Fruit fly (Drosophila melanogaster) whole organism, embryonic: ENCODE data around the gene ClC-c.

ENCODE experiments used
- ATbp ChIP-seq: fragments of 200-800 bp; sonication (Bioruptor generic); optimal IDR thresholded peaks from 2 replicates; lab custom pipeline; 2017; ENCODE audit warnings: missing biosample characterization, mild to moderate bottlenecking, missing genetic modification characterization, missing genetic modification reagents
- Ada2b ChIP-seq: fragments of 200-800 bp; sonication (Bioruptor generic); IDR thresholded peaks from 2 replicates; pipeline ENCODE4 v1.3.6; 2022; ENCODE audit warnings: missing biosample characterization, missing genetic modification characterization
- Aef1 ChIP-seq: fragments of 200-800 bp; sonication (Bioruptor generic); IDR thresholded peaks from 3 replicates; pipeline ENCODE4 v1.3.6; 2022; ENCODE audit warnings: missing biosample characterization, missing genetic modification characterization
- Asciz ChIP-seq: fragments of 200-800 bp; sonication (Bioruptor generic); optimal IDR thresholded peaks from 2 replicates; lab custom pipeline; 2017; ENCODE audit warnings: missing biosample characterization, mild to moderate bottlenecking, missing genetic modification characterization, missing genetic modification reagents
- B-H2 ChIP-seq: fragments of 200-800 bp; sonication (Bioruptor generic); optimal IDR thresholded peaks from 2 replicates; lab custom pipeline; 2018; ENCODE audit warnings: missing biosample characterization, mild to moderate bottlenecking, missing genetic modification characterization
- Blimp-1 ChIP-seq: fragments of 200-800 bp; sonication (Bioruptor generic); optimal IDR thresholded peaks from 3 replicates; lab custom pipeline; 2018; ENCODE audit warnings: missing biosample characterization, missing genetic modification characterization, mild to moderate bottlenecking, moderate library complexity, missing genetic modification reagents
- CG11695 ChIP-seq: fragments of 200-800 bp; sonication (Bioruptor generic); IDR thresholded peaks from 3 replicates; pipeline ENCODE4 v1.3.6; 2022; ENCODE audit warnings: missing biosample characterization, missing genetic modification characterization
- CG13123 ChIP-seq: fragments of 200-800 bp; sonication (Bioruptor generic); optimal IDR thresholded peaks from 2 replicates; lab custom pipeline; 2016; ENCODE audit warnings: missing biosample characterization, missing genetic modification characterization
- CG13894 ChIP-seq: fragments of 200-800 bp; sonication (Bioruptor generic); optimal IDR thresholded peaks from 3 replicates; lab custom pipeline; 2018; ENCODE audit warnings: missing biosample characterization, mild to moderate bottlenecking, missing genetic modification characterization, moderate library complexity
- CG15514 ChIP-seq: fragments of 200-800 bp; sonication (Bioruptor generic); optimal IDR thresholded peaks from 3 replicates; lab custom pipeline; 2017; ENCODE audit warnings: missing biosample characterization, missing genetic modification characterization, mild to moderate bottlenecking, moderate library complexity, missing genetic modification reagents
- CG16813 ChIP-seq: fragments of 200-800 bp; sonication (Bioruptor generic); IDR thresholded peaks from 3 replicates; pipeline ENCODE4 v1.3.6; 2022; ENCODE audit warnings: missing biosample characterization, missing genetic modification characterization; ENCODE audit not compliant: partially characterized antibody
- CG17829 ChIP-seq: fragments of 200-800 bp; optimal IDR thresholded peaks from 2 replicates; lab custom pipeline; 2019; ENCODE audit warnings: missing biosample characterization, mild to moderate bottlenecking, missing genetic modification characterization, moderate library complexity
- CG30020 ChIP-seq: fragments of 200-800 bp; optimal IDR thresholded peaks from 2 replicates; lab custom pipeline; 2019; ENCODE audit warnings: missing biosample characterization, mild to moderate bottlenecking, missing genetic modification characterization, moderate library complexity
- CG31441 ChIP-seq: fragments of 200-800 bp; sonication (Bioruptor generic); IDR thresholded peaks from 2 replicates; pipeline ENCODE4 v1.3.6; 2022; ENCODE audit warnings: missing biosample characterization, missing genetic modification characterization
- CG32532 ChIP-seq: fragments of 200-800 bp; sonication (Bioruptor generic); IDR thresholded peaks from 2 replicates; pipeline ENCODE4 v1.3.6; 2022; ENCODE audit warnings: missing biosample characterization, missing genetic modification characterization
- CG3281 ChIP-seq: fragments of 200-800 bp; sonication (Bioruptor generic); optimal IDR thresholded peaks from 3 replicates; lab custom pipeline; 2017; ENCODE audit warnings: missing biosample characterization, mild to moderate bottlenecking, missing genetic modification characterization
- CG3847 ChIP-seq: fragments of 200-800 bp; sonication (Bioruptor generic); IDR thresholded peaks from 2 replicates; pipeline ENCODE4 v1.3.6; 2022; ENCODE audit warnings: missing biosample characterization, missing genetic modification characterization
- CG8924 ChIP-seq: fragments of 200-800 bp; optimal IDR thresholded peaks from 3 replicates; lab custom pipeline; 2019; ENCODE audit warnings: missing biosample characterization, mild to moderate bottlenecking, missing genetic modification characterization, moderate library complexity
- CG9609 ChIP-seq: fragments of 200-800 bp; sonication (Bioruptor generic); optimal IDR thresholded peaks from 3 replicates; lab custom pipeline; 2016; ENCODE audit warnings: missing biosample characterization, missing genetic modification characterization
- CoRest ChIP-seq: fragments of 200-800 bp; sonication (Bioruptor generic); optimal IDR thresholded peaks from 3 replicates; lab custom pipeline; 2018; ENCODE audit warnings: missing biosample characterization, mild to moderate bottlenecking, missing genetic modification characterization, moderate library complexity
- CrebB ChIP-seq: fragments of 200-800 bp; sonication (Bioruptor generic); optimal IDR thresholded peaks from 3 replicates; lab custom pipeline; 2018; ENCODE audit warnings: missing biosample characterization, mild to moderate bottlenecking, missing genetic modification characterization
- D19A ChIP-seq: fragments of 200-800 bp; optimal IDR thresholded peaks from 3 replicates; lab custom pipeline; 2019; ENCODE audit warnings: missing biosample characterization, mild to moderate bottlenecking, missing genetic modification characterization, moderate library complexity
- Ets65A ChIP-seq: fragments of 200-800 bp; sonication (Bioruptor generic); peaks from one replicate; lab custom pipeline; 2016; ENCODE audit warnings: missing biosample characterization, missing genetic modification characterization
- Fer2 ChIP-seq: fragments of 200-800 bp; sonication (Bioruptor generic); optimal IDR thresholded peaks from 2 replicates; lab custom pipeline; 2018; ENCODE audit warnings: missing biosample characterization, mild to moderate bottlenecking, missing genetic modification characterization, moderate library complexity
- GATAe ChIP-seq: fragments of 200-800 bp; sonication (Bioruptor generic); conservative IDR thresholded peaks from 2 replicates; pipeline ENCODE4 v1.3.6; 2022; ENCODE audit warnings: missing biosample characterization, missing genetic modification characterization
- H2.0 ChIP-seq: fragments of 200-800 bp; sonication (Bioruptor generic); IDR thresholded peaks from 2 replicates; pipeline ENCODE4 v1.3.6; 2022; ENCODE audit warnings: missing biosample characterization, missing genetic modification characterization
- Med ChIP-seq: fragments of 200-800 bp; sonication (Bioruptor generic); peaks from one replicate; lab custom pipeline; 2016; ENCODE audit warnings: missing biosample characterization, missing genetic modification characterization, mild to moderate bottlenecking, inconsistent platforms, moderate library complexity
- Oaz ChIP-seq: fragments of 200-800 bp; sonication (Bioruptor generic); IDR thresholded peaks from 2 replicates; pipeline ENCODE4 v1.3.6; 2022; ENCODE audit warnings: missing biosample characterization, missing genetic modification characterization
- PHDP ChIP-seq: fragments of 200-800 bp; sonication (Bioruptor generic); optimal IDR thresholded peaks from 3 replicates; lab custom pipeline; 2018; ENCODE audit warnings: missing biosample characterization, mild to moderate bottlenecking, missing genetic modification characterization, moderate library complexity
- Sox102F ChIP-seq: fragments of 200-800 bp; sonication (Bioruptor generic); optimal IDR thresholded peaks from 2 replicates; lab custom pipeline; 2018; ENCODE audit warnings: missing biosample characterization, mild to moderate bottlenecking, missing genetic modification characterization, moderate library complexity
- Sry-δ ChIP-seq: fragments of 200-800 bp; sonication (Bioruptor generic); optimal IDR thresholded peaks from 2 replicates; lab custom pipeline; 2016; ENCODE audit warnings: missing biosample characterization, missing genetic modification characterization
- Xrp1 ChIP-seq: fragments of 200-800 bp; sonication (Bioruptor generic); IDR thresholded peaks from 2 replicates; pipeline ENCODE4 v1.3.6; 2022; ENCODE audit warnings: missing biosample characterization, missing genetic modification characterization
- br ChIP-seq: fragments of >200 bp; optimal IDR thresholded peaks from 2 replicates; lab custom pipeline; 2017
- crol ChIP-seq: fragments of 200-800 bp; sonication (Bioruptor generic); IDR thresholded peaks from 2 replicates; pipeline ENCODE4 v1.3.6; 2022; ENCODE audit warnings: missing biosample characterization, missing genetic modification characterization
- dmrt99B ChIP-seq: fragments of 200-800 bp; sonication (Bioruptor generic); optimal IDR thresholded peaks from 2 replicates; lab custom pipeline; 2018; ENCODE audit warnings: missing biosample characterization, mild to moderate bottlenecking, missing genetic modification characterization, moderate library complexity
- dpn ChIP-seq, 2 experiments: fragments of 200-800 bp; sonication (Bioruptor generic); optimal IDR thresholded peaks; 3 replicates each; lab custom pipeline; 2016; ENCODE audit warnings: missing biosample characterization in 2 of 2, missing genetic modification characterization in 2 of 2
- fd96Cb ChIP-seq: fragments of 200-800 bp; sonication (Bioruptor generic); optimal IDR thresholded peaks from 2 replicates; lab custom pipeline; 2018; ENCODE audit warnings: missing biosample characterization, mild to moderate bottlenecking, missing genetic modification characterization, moderate library complexity
- jing ChIP-seq: fragments of 200-800 bp; sonication (Bioruptor generic); optimal IDR thresholded peaks from 2 replicates; lab custom pipeline; 2018; ENCODE audit warnings: missing biosample characterization, mild to moderate bottlenecking, missing genetic modification characterization
- maf-S ChIP-seq: fragments of 200-800 bp; sonication (Bioruptor generic); optimal IDR thresholded peaks from 2 replicates; lab custom pipeline; 2016; ENCODE audit warnings: missing biosample characterization, missing genetic modification characterization
- nmo ChIP-seq: fragments of 200-800 bp; sonication (Bioruptor generic); optimal IDR thresholded peaks from 2 replicates; lab custom pipeline; 2018; ENCODE audit warnings: missing biosample characterization, mild to moderate bottlenecking, missing genetic modification characterization, moderate library complexity
- pnt ChIP-seq: fragments of 200-800 bp; sonication (Bioruptor generic); optimal IDR thresholded peaks from 3 replicates; lab custom pipeline; 2016; ENCODE audit warnings: missing biosample characterization, missing genetic modification characterization
- sens ChIP-seq: fragments of 200-800 bp; sonication (Bioruptor generic); peaks from one replicate; lab custom pipeline; 2016; ENCODE audit warnings: missing biosample characterization, missing genetic modification characterization
- sens-2 ChIP-seq: fragments of 200-800 bp; sonication (Bioruptor generic); IDR thresholded peaks from 2 replicates; pipeline ENCODE4 v1.3.6; 2022; ENCODE audit warnings: missing biosample characterization, missing genetic modification characterization
- sisA ChIP-seq: fragments of 200-800 bp; sonication (Bioruptor generic); IDR thresholded peaks from 2 replicates; pipeline ENCODE4 v1.3.6; 2022; ENCODE audit warnings: missing biosample characterization, missing genetic modification characterization
- slou ChIP-seq: fragments of 200-800 bp; sonication (Bioruptor generic); optimal IDR thresholded peaks from 3 replicates; lab custom pipeline; 2016; ENCODE audit warnings: missing biosample characterization, missing genetic modification characterization
- sr ChIP-seq: fragments of 200-800 bp; sonication (Bioruptor generic); IDR thresholded peaks from 3 replicates; pipeline ENCODE4 v1.3.6; 2022; ENCODE audit warnings: missing biosample characterization, missing genetic modification characterization
- tin ChIP-seq: fragments of 200-800 bp; sonication (Bioruptor generic); optimal IDR thresholded peaks from 3 replicates; lab custom pipeline; 2016; ENCODE audit warnings: missing biosample characterization, missing genetic modification characterization
- toy ChIP-seq: fragments of 200-800 bp; sonication (Bioruptor generic); IDR thresholded peaks from 2 replicates; pipeline ENCODE4 v1.3.6; 2022; ENCODE audit warnings: missing biosample characterization, missing genetic modification characterization
- unpg ChIP-seq: fragments of 200-800 bp; sonication (Bioruptor generic); optimal IDR thresholded peaks from 3 replicates; lab custom pipeline; 2018; ENCODE audit warnings: missing biosample characterization, mild to moderate bottlenecking, missing genetic modification characterization, moderate library complexity
- zf30C ChIP-seq: fragments of 200-800 bp; sonication (Bioruptor generic); optimal IDR thresholded peaks from 3 replicates; lab custom pipeline; 2018; ENCODE audit warnings: missing biosample characterization, mild to moderate bottlenecking, missing genetic modification characterization

ClC-c gene

DNA sequence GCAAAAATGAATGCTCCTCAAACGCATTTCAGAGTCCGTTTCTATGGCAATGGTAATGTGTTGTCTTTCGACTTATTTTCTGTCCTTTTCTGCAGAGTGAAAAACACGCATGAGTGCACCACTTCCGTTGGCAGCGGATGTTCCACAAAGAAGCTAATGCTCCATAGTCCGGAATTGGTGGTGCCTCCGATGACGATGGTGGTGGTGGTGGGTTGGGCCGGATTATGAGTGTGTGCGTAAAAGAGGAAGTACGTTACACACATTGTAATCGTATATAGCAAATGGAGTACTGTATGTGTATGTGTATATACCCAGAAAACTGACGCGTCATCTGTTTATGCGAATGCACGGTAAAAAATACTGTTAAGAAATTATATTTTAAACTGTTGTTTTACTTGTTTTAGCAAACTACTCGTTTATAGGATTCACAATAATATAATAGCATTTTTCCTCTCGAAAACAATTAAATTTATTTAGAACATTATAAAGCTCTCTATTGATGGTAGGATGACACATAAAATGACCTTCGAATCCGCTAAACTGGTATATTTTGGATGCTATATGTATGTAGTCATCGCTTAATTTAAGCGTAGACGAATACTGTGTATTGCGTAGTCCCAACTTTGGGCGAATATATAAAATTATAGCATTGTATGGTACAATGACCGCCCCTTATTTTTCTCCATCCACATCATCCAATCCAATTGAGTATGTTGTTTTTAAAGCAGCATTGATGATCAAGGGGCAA is 45.0 kb upstream of the ClC-c start (continued):
- TF ChIP-seq sr (GFP tag; lab: Robert Waterston, UW): no peak
- peak; percentile 69 for TF ChIP-seq nmo
- TF ChIP-seq sisA (GFP tag; lab: Robert Waterston, UW): peak; percentile 53
- no peak for TF ChIP-seq CG30020 (tag; lab: Kevin White, UChicago)
- TF ChIP-seq H2.0: peak; percentile 63
- peak; percentile 73 for TF ChIP-seq unpg (GFP tag; lab: Kevin White, UChicago)
- 0 out of 2 replicates have a peak, but pooled peaks have one; percentile 30 for TF ChIP-seq CG3847 (GFP tag; lab: Robert Waterston, UW)
- no peak for TF ChIP-seq CG13123 (GFP tag; lab: Kevin White, UChicago)
- TF ChIP-seq sens-2 (GFP tag; lab: Robert Waterston, UW): 0 out of 2 replicates have a peak, but pooled peaks have one; percentile 33
- peak; percentile 76 for TF ChIP-seq Ets65A (GFP tag; lab: Kevin White, UChicago)
- TF ChIP-seq crol (GFP tag; lab: Robert Waterston, UW): no peak; the same call in 1 of the 2 replicates
- peak; percentile 30 for TF ChIP-seq CrebB (tag; lab: Kevin White, UChicago)
- TF ChIP-seq CG3281 (GFP tag; lab: Kevin White, UChicago): peak; percentile 27
- TF ChIP-seq B-H2 (GFP tag; lab: Kevin White, UChicago): no peak
- TF ChIP-seq sens (GFP tag; lab: Kevin White, UChicago): peak; percentile 93
- TF ChIP-seq Aef1 (GFP tag; lab: Robert Waterston, UW): peak; percentile 34; the same call in 2 of the 3 replicates
- peak; percentile 71 for TF ChIP-seq CG32532 (GFP tag; lab: Robert Waterston, UW)
- peak; percentile 44 for TF ChIP-seq CoRest
- peak; percentile 20 for TF ChIP-seq maf-S
- peak; percentile 81 for TF ChIP-seq CG13894
- TF ChIP-seq fd96Cb (tag; lab: Kevin White, UChicago): peak; percentile 51
- no peak for TF ChIP-seq GATAe (GFP tag; lab: Robert Waterston, UW)
- peak; percentile 46 for TF ChIP-seq Xrp1 (GFP tag; lab: Robert Waterston, UW)
- peak; percentile 46; the same call in 1 of the 2 replicates for TF ChIP-seq Ada2b (GFP tag; lab: Robert Waterston, UW)
- no peak for TF ChIP-seq CG15514 (GFP tag; lab: Kevin White, UChicago)
- peak; percentile 24 for TF ChIP-seq pnt (GFP tag; lab: Kevin White, UChicago)
- peak; percentile 9 for TF ChIP-seq tin (GFP tag; lab: Kevin White, UChicago)
- peak; percentile 35 for TF ChIP-seq ATbp (GFP tag; lab: Kevin White, UChicago)
- peak; percentile 68 for TF ChIP-seq dmrt99B (tag; lab: Kevin White, UChicago)
- peak; percentile 41; the same call in 1 of the 2 replicates for TF ChIP-seq Oaz (GFP tag; lab: Robert Waterston, UW)
- peak; percentile 18 for TF ChIP-seq Blimp-1 (GFP tag; lab: Kevin White, UChicago)
- no peak for TF ChIP-seq toy (GFP tag; lab: Robert Waterston, UW)
- no peak for TF ChIP-seq br (lab: Kevin White, UChicago)
- TF ChIP-seq Asciz (GFP tag; lab: Kevin White, UChicago): no peak
- TF ChIP-seq PHDP: peak; percentile 58
- TF ChIP-seq CG8924: peak; percentile 28
- peak; percentile 61 for TF ChIP-seq CG31441
- TF ChIP-seq CG11695 (GFP tag; lab: Robert Waterston, UW): peak; percentile 73
- TF ChIP-seq Sox102F (GFP tag; lab: Kevin White, UChicago): peak; percentile 64
- peak in 1 of 2 experiments; percentile 34 for TF ChIP-seq dpn (GFP tag; optimal IDR thresholded peaks at IDR 0.05; lab: Kevin White, UChicago)
- TF ChIP-seq CG16813 (GFP tag; lab: Robert Waterston, UW): no peak
- TF ChIP-seq jing: peak; percentile 1
- peak; percentile 69 for TF ChIP-seq Med
- peak; percentile 86 for TF ChIP-seq zf30C (GFP tag; lab: Kevin White, UChicago)
- TF ChIP-seq D19A (tag; lab: Kevin White, UChicago): peak; percentile 41
- TF ChIP-seq CG9609 (GFP tag; lab: Kevin White, UChicago): no peak
- peak; percentile 40 for TF ChIP-seq CG17829 (tag; lab: Kevin White, UChicago)
- no peak for TF ChIP-seq Fer2 (tag; lab: Kevin White, UChicago)
- no peak for TF ChIP-seq slou (GFP tag; lab: Kevin White, UChicago)
- no peak for TF ChIP-seq Sry-δ (GFP tag; lab: Kevin White, UChicago)
